Worm (Caenorhabditis elegans) whole organism, mixed stage, embryonic: ENCODE data around the gene Y71H2B.5.
"Not testable (repeated sequence)": the region's sequence is repeated elsewhere in the genome, so short reads cannot be mapped to it uniquely, and the experiment has no call there.

Source experiments
- ces-1 ChIP-seq: fragments of 150-350 bp; optimal IDR thresholded peaks from 2 replicates; lab custom pipeline; 2014; ENCODE audit warnings: missing biosample characterization, missing genetic modification reagents, missing genetic modification characterization
- elt-1 ChIP-seq: sonication (generic microtip); optimal IDR thresholded peaks from 2 replicates; lab custom pipeline; 2017; ENCODE audit warnings: missing genetic modification characterization, mild to moderate bottlenecking, missing compliant biosample characterization, antibody characterized with exemption, moderate library complexity, borderline replicate concordance; ENCODE audit not compliant: insufficient read depth
- elt-3 ChIP-seq: fragments of 150-350 bp; optimal IDR thresholded peaks from 2 replicates; lab custom pipeline; 2014; ENCODE audit warnings: missing biosample characterization, missing genetic modification characterization
- lsy-2 ChIP-seq: fragments of 150-350 bp; optimal IDR thresholded peaks from 2 replicates; lab custom pipeline; 2014; ENCODE audit warnings: missing biosample characterization, missing genetic modification characterization
- mab-5 ChIP-seq: fragments of 150-350 bp; optimal IDR thresholded peaks from 2 replicates; lab custom pipeline; 2014; ENCODE audit warnings: missing biosample characterization, missing genetic modification characterization
- mep-1 ChIP-seq: fragments of 150-350 bp; optimal IDR thresholded peaks from 2 replicates; lab custom pipeline; 2017; ENCODE audit warnings: missing biosample characterization, missing genetic modification reagents, missing genetic modification characterization, inconsistent platforms
- nhr-12 ChIP-seq: fragments of 150-350 bp; optimal IDR thresholded peaks from 2 replicates; lab custom pipeline; 2014; ENCODE audit warnings: missing biosample characterization, missing genetic modification characterization
- nhr-237 ChIP-seq: fragments of 150-350 bp; optimal IDR thresholded peaks from 2 replicates; lab custom pipeline; 2014; ENCODE audit warnings: missing biosample characterization, missing genetic modification characterization
- nhr-28 ChIP-seq: fragments of 150-350 bp; optimal IDR thresholded peaks from 2 replicates; lab custom pipeline; 2014; ENCODE audit warnings: missing biosample characterization, missing genetic modification characterization
- pha-4 ChIP-seq: fragments of 150-350 bp; optimal IDR thresholded peaks from 2 replicates; lab custom pipeline; 2018; ENCODE audit warnings: missing biosample characterization, missing genetic modification reagents, missing genetic modification characterization
- snpc-4 ChIP-seq: fragments of 150-350 bp; optimal IDR thresholded peaks from 2 replicates; lab custom pipeline; 2014; ENCODE audit warnings: missing biosample characterization, missing genetic modification characterization
- unc-39 ChIP-seq: fragments of 150-350 bp; optimal IDR thresholded peaks from 2 replicates; lab custom pipeline; 2014; ENCODE audit warnings: missing biosample characterization, missing genetic modification characterization
- ztf-11 ChIP-seq: fragments of 150-350 bp; optimal IDR thresholded peaks from 2 replicates; lab custom pipeline; 2014; ENCODE audit warnings: missing biosample characterization, missing genetic modification characterization

- not testable (repeated sequence) for TF ChIP-seq mep-1; snpc-4 (tag; lab: Kevin White, UChicago); pha-4 (tag; lab: Kevin White, UChicago); lsy-2 (tag; lab: Kevin White, UChicago); nhr-237 (tag; lab: Kevin White, UChicago); nhr-12 (tag; lab: Kevin White, UChicago); elt-1 (tag; lab: Kevin White, UChicago); ztf-11; elt-3 (tag; lab: Kevin White, UChicago); ces-1 (GFP tag; lab: Kevin White, UChicago); unc-39 (tag; lab: Kevin White, UChicago); nhr-28 (tag; lab: Kevin White, UChicago); mab-5
Measured at ce11 chrIII:2563883-2564282, 43.9 kb upstream of the Y71H2B.5 start, which contains the start of gene Y54F10AM.11.
